Fruit fly (Drosophila melanogaster): ENCODE data around the gene Smyd3.

dm6 chrX:2581793-2582503, 26.7 kb downstream of the Smyd3 start:
- TF ChIP-seq CG10348 (GFP tag; IDR thresholded peaks at IDR 0.05) (no peak), Pif1B (GFP tag; optimal IDR thresholded peaks at IDR 0.05) (no peak), CG34367 (tag; optimal IDR thresholded peaks at IDR 0.05) (no peak), CG9948 (tag; optimal IDR thresholded peaks at IDR 0.05) (no peak), fd96Ca (GFP tag; IDR thresholded peaks at IDR 0.05) (peak; percentile 67), CG13204 (GFP tag; optimal IDR thresholded peaks at IDR 0.05) (no peak)

Measured in whole organism, pupa.